In genomic region chrIII:5486345-5486744, ce11 we compare ENCODE assay signal across 4 worm cellular contexts.
A peak's percentile ranks its signal among the peaks of the same experiment; 100 is the strongest.
TF ChIP-seq lines count a peak whose summit lies in the region.

No protein-coding gene starts in this region.

TF ChIP-seq in whole organism, L1 larva, 84 proteins besides CTCF, POLR2A, EP300 and RAD21:
- TF ChIP-seq rnt-1 (tag; optimal IDR thresholded peaks at IDR 0.05; lab: Kevin White, UChicago) (peak; percentile 26), nhr-84 (tag; optimal IDR thresholded peaks at IDR 0.05; lab: Kevin White, UChicago) (no peak), efl-1 (optimal IDR thresholded peaks at IDR 0.05; lab: Kevin White, UChicago) (no peak), efl-1 (GFP tag; optimal IDR thresholded peaks at IDR 0.05 in 1 of 2; lab: Kevin White, UChicago) (peak in 1 of 2 experiments; percentile 42)

TF ChIP-seq in whole organism, L3 larva, 47 proteins besides CTCF, POLR2A, EP300 and RAD21:
- TF ChIP-seq ceh-9 (tag; optimal IDR thresholded peaks at IDR 0.05; lab: Kevin White, UChicago) (no peak), nhr-67 (tag; optimal IDR thresholded peaks at IDR 0.05; lab: Kevin White, UChicago) (no peak), unc-62 (GFP tag; optimal IDR thresholded peaks at IDR 0.05; lab: Kevin White, UChicago) (no peak), nfya-1 (tag; optimal IDR thresholded peaks at IDR 0.05; lab: Kevin White, UChicago; ENCODE audit: insufficient read depth) (peak; percentile 54)
TF ChIP-seq in whole organism, L3 larva: peak in this region for 1.

TF ChIP-seq in whole organism, late embryonic, 69 proteins besides CTCF, POLR2A, EP300 and RAD21:
- TF ChIP-seq zip-5 (tag; optimal IDR thresholded peaks at IDR 0.05; lab: Kevin White, UChicago), result no peak
- peak; percentile 30 for TF ChIP-seq unc-55 (GFP tag; optimal IDR thresholded peaks at IDR 0.05; lab: Kevin White, UChicago)

TF ChIP-seq in whole organism, mixed stage, embryonic, 35 proteins besides CTCF, POLR2A, EP300 and RAD21:
- TF ChIP-seq elt-1 (tag; optimal IDR thresholded peaks at IDR 0.05; lab: Kevin White, UChicago; ENCODE audit: borderline replicate concordance, insufficient read depth) (no peak), unc-39 (tag; optimal IDR thresholded peaks at IDR 0.05; lab: Kevin White, UChicago) (no peak), pha-4 (tag; optimal IDR thresholded peaks at IDR 0.05; lab: Kevin White, UChicago) (no peak), hlh-1 (tag; optimal IDR thresholded peaks at IDR 0.05; lab: Kevin White, UChicago) (peak; percentile 95), unc-120 (tag; optimal IDR thresholded peaks at IDR 0.05; lab: Kevin White, UChicago; ENCODE audit: poor library complexity, severe bottlenecking) (peak; percentile 58), zip-8 (tag; optimal IDR thresholded peaks at IDR 0.05; lab: Kevin White, UChicago) (no peak), mep-1 (tag; optimal IDR thresholded peaks at IDR 0.05; lab: Kevin White, UChicago) (no peak), unc-62 (GFP tag; optimal IDR thresholded peaks at IDR 0.05; lab: Kevin White, UChicago) (peak; percentile 60), drap-1 (GFP tag; optimal IDR thresholded peaks at IDR 0.05; lab: Kevin White, UChicago) (no peak), nhr-28 (tag; optimal IDR thresholded peaks at IDR 0.05; lab: Kevin White, UChicago) (no peak)

Comparison
In these comparisons a context has a peak if more than half of its experiments do, and no peak if none do; other contexts are left out.
1. Of the 10 proteins assayed by ChIP-seq in both whole organism, L1 larva and whole organism, late embryonic: peak only in whole organism, L1 larva: rnt-1; only in whole organism, late embryonic: none; in both: none; in neither: 9.